Fruit fly (Drosophila melanogaster): ENCODE measurements around the gene Kul.

Gene Kul

DNA sequence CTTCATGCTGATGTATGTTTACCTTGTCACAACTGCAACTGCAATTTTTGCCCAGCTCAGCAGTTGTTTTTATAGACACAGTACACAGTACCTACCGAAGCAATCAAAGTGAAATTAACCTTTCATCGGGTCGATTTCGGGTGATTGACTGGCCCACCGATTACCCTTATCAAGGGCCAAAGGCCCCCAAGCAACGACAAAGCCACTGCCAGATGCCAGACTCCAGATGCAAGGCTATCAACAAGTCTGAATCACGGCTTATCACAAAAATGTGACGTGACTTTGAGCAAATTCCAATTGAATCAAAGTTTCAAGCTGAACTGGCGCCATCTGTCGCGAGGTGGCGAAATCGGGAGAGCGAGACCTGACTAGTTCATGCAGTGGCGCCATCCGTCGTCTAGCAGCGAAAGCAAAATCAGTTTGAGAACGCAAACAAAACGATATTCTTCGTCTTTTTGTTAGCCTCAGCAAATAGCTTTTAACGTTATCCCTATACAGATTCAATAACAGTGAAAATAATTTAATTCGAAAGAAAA, 8.8 kb upstream of the Kul start, which contains the start of gene Obp99b (continued):
- TF ChIP-seq Stat92E (GFP tag; optimal IDR thresholded peaks at IDR 0.05): no peak
- peak; percentile 63 for TF ChIP-seq CG31365 (tag; optimal IDR thresholded peaks at IDR 0.05)
- TF ChIP-seq crc (GFP tag; optimal IDR thresholded peaks at IDR 0.05): peak; percentile 23
- peak; percentile 82 for TF ChIP-seq Side (GFP tag; optimal IDR thresholded peaks at IDR 0.05)
- peak; percentile 61; the same call in 2 of the 3 replicates for TF ChIP-seq CG14050 (GFP tag; IDR thresholded peaks at IDR 0.05)
- peak; percentile 45 for TF ChIP-seq mam (GFP tag; optimal IDR thresholded peaks at IDR 0.05)
- no peak for TF ChIP-seq CG2129 (GFP tag; IDR thresholded peaks at IDR 0.05; ENCODE audit: partially characterized antibody)
- TF ChIP-seq knrl (GFP tag; IDR thresholded peaks at IDR 0.05; ENCODE audit: partially characterized antibody): no peak
- TF ChIP-seq Lhr (GFP tag; optimal IDR thresholded peaks at IDR 0.05): peak; percentile 75
- peak; percentile 55 for TF ChIP-seq schlank (tag; optimal IDR thresholded peaks at IDR 0.05)
- TF ChIP-seq CG9876 (GFP tag; optimal IDR thresholded peaks at IDR 0.05): peak; percentile 50
- TF ChIP-seq CG7745 (tag; optimal IDR thresholded peaks at IDR 0.05): peak; percentile 49
- TF ChIP-seq org-1 (GFP tag; optimal IDR thresholded peaks at IDR 0.05): peak; percentile 56
- TF ChIP-seq sens (GFP tag): peak; percentile 98
- peak; percentile 67 for TF ChIP-seq gsb-n (tag; optimal IDR thresholded peaks at IDR 0.05)
- TF ChIP-seq CG12155 (GFP tag; optimal IDR thresholded peaks at IDR 0.05): peak; percentile 45
- peak; percentile 18 for TF ChIP-seq CG30403 (GFP tag; optimal IDR thresholded peaks at IDR 0.05)
- peak; percentile 5 for TF ChIP-seq CG10565 (GFP tag; optimal IDR thresholded peaks at IDR 0.05)
- TF ChIP-seq mirr (GFP tag; optimal IDR thresholded peaks at IDR 0.05): peak; percentile 88
- no peak for TF ChIP-seq Dll (GFP tag; IDR thresholded peaks at IDR 0.05; ENCODE audit: partially characterized antibody)
- peak; percentile 69 for TF ChIP-seq Sox100B (GFP tag; optimal IDR thresholded peaks at IDR 0.05)
- no peak for TF ChIP-seq grn (GFP tag; optimal IDR thresholded peaks at IDR 0.05)
- peak; percentile 61 for TF ChIP-seq sisA (GFP tag; IDR thresholded peaks at IDR 0.05)
- TF ChIP-seq CG11560 (tag; IDR thresholded peaks at IDR 0.05): 0 out of 3 replicates have a peak, but pooled peaks have one; percentile 54
- peak; percentile 42 to 66 for TF ChIP-seq Hr51 (GFP tag; optimal IDR thresholded peaks at IDR 0.05)
- TF ChIP-seq grau (tag; optimal IDR thresholded peaks at IDR 0.05): peak; percentile 55
- peak; percentile 79 for TF ChIP-seq sob (GFP tag; IDR thresholded peaks at IDR 0.05)
- TF ChIP-seq Gsc (GFP tag; IDR thresholded peaks at IDR 0.05): no peak
- TF ChIP-seq CG43689 (GFP tag; IDR thresholded peaks at IDR 0.05): peak; percentile 71
- no peak for TF ChIP-seq jigr1 (GFP tag; IDR thresholded peaks at IDR 0.05)
- peak; percentile 70 for TF ChIP-seq nau (GFP tag; optimal IDR thresholded peaks at IDR 0.05)
- TF ChIP-seq CG13296 (GFP tag; optimal IDR thresholded peaks at IDR 0.05): peak; percentile 75
- peak; percentile 52 for TF ChIP-seq kni (GFP tag; optimal IDR thresholded peaks at IDR 0.05)
- TF ChIP-seq BtbVII (GFP tag; optimal IDR thresholded peaks at IDR 0.05): peak; percentile 79
- TF ChIP-seq corto (GFP tag; optimal IDR thresholded peaks at IDR 0.05): no peak
- peak; percentile 82 for TF ChIP-seq ATbp (GFP tag; optimal IDR thresholded peaks at IDR 0.05)
- TF ChIP-seq CG6813 (GFP tag; optimal IDR thresholded peaks at IDR 0.05): peak; percentile 82
- peak; percentile 70 for TF ChIP-seq CG11085 (GFP tag; IDR thresholded peaks at IDR 0.05)
- peak; percentile 61 for TF ChIP-seq Ada2b (GFP tag; IDR thresholded peaks at IDR 0.05)
- TF ChIP-seq en (GFP tag; optimal IDR thresholded peaks at IDR 0.05): peak; percentile 78
- TF ChIP-seq CG30020 (tag; optimal IDR thresholded peaks at IDR 0.05): no peak
- peak; percentile 83 for TF ChIP-seq btn (GFP tag; optimal IDR thresholded peaks at IDR 0.05)
- no peak for TF ChIP-seq Eip74EF (GFP tag; optimal IDR thresholded peaks at IDR 0.05)
- peak; percentile 76 for TF ChIP-seq her (GFP tag; optimal IDR thresholded peaks at IDR 0.05)
- peak; percentile 45; the same call in 1 of the 2 replicates for TF ChIP-seq ro (GFP tag; IDR thresholded peaks at IDR 0.05)
- peak; percentile 56 to 84 for TF ChIP-seq chif (GFP tag; optimal IDR thresholded peaks at IDR 0.05)
- peak; percentile 36 for TF ChIP-seq CG10147 (GFP tag; optimal IDR thresholded peaks at IDR 0.05)
- no peak for TF ChIP-seq pan (optimal IDR thresholded peaks at IDR 0.05)
- TF ChIP-seq pan (GFP tag; optimal IDR thresholded peaks at IDR 0.05 in 1 of 2, IDR thresholded peaks at IDR 0.05 in 1 of 2): peak in 1 of 2 experiments; percentile 84
- TF ChIP-seq ranshi (GFP tag; IDR thresholded peaks at IDR 0.05): peak; percentile 69

Measured in whole organism, embryonic.